Worm (Caenorhabditis elegans) whole organism, L1 larva: ENCODE results near the gene str-125.

Source experiments
- aha-1 ChIP-seq: fragments of 150-350 bp; optimal IDR thresholded peaks from 2 replicates; lab custom pipeline; 2014; ENCODE audit warnings: missing biosample characterization, missing genetic modification characterization
- ceh-82 ChIP-seq, 3 experiments: fragments of 150-350 bp in 1 of 3; sonication (generic microtip) in 2 of 3; optimal IDR thresholded peaks; 2 replicates each; lab custom pipeline; 2014 to 2017; ENCODE audit warnings: missing biosample characterization in 3 of 3, missing genetic modification characterization in 3 of 3
- nhr-11 ChIP-seq: fragments of 150-350 bp; optimal IDR thresholded peaks from 2 replicates; lab custom pipeline; 2014; ENCODE audit warnings: missing biosample characterization, missing genetic modification characterization

DNA sequence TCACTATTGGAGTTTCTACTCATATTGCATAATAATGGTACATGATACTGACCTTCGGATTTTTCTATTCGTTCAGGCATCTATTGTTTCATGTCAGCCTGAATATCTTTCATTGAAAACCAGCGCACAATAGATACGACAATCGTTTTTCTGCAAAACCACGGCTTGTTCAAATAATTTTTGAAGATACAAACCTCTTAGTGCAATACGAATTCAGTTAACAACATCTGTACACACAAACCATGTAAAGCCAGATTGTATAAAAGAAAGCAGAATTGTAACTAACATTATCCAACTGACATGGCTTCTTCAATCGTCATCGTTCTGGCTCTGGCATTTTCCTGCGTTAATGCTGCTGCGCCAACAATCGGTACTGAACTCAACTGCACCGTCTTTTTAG is 29.7 kb upstream of the str-125 start, which contains the start of gene ZK218.7:
- TF ChIP-seq aha-1 (tag; lab: Kevin White, UChicago) (no peak), nhr-11 (tag; lab: Kevin White, UChicago) (no peak), ceh-82 (tag; optimal IDR thresholded peaks at IDR 0.05; lab: Kevin White, UChicago) (no peak)
